Fruit fly (Drosophila melanogaster) whole organism, embryonic: ENCODE data around the gene CG34242.
A peak's percentile ranks its signal among the peaks of the same experiment; 100 is the strongest.

Source experiments
- ATbp ChIP-seq: fragments of 200-800 bp; sonication (Bioruptor generic); optimal IDR thresholded peaks from 2 replicates; lab custom pipeline; 2017; ENCODE audit warnings: missing biosample characterization, mild to moderate bottlenecking, missing genetic modification characterization, missing genetic modification reagents
- CG10209 ChIP-seq: fragments of 200-800 bp; sonication (Bioruptor generic); optimal IDR thresholded peaks from 3 replicates; lab custom pipeline; 2017; ENCODE audit warnings: missing biosample characterization, mild to moderate bottlenecking, missing genetic modification characterization, missing genetic modification reagents
- CG11398 ChIP-seq: fragments of 200-800 bp; sonication (Bioruptor generic); optimal IDR thresholded peaks from 2 replicates; lab custom pipeline; 2016; ENCODE audit warnings: missing biosample characterization, missing genetic modification characterization
- CG12299 ChIP-seq: fragments of 200-800 bp; sonication (Bioruptor generic); optimal IDR thresholded peaks from 2 replicates; lab custom pipeline; 2018; ENCODE audit warnings: missing biosample characterization, mild to moderate bottlenecking, missing genetic modification characterization
- CG12391 ChIP-seq: fragments of 200-800 bp; sonication (Bioruptor generic); optimal IDR thresholded peaks from 3 replicates; lab custom pipeline; 2018; ENCODE audit warnings: missing biosample characterization, mild to moderate bottlenecking, missing genetic modification characterization, moderate library complexity
- CG17568 ChIP-seq: fragments of 200-800 bp; sonication (Bioruptor generic); optimal IDR thresholded peaks from 2 replicates; lab custom pipeline; 2018; ENCODE audit warnings: missing biosample characterization, mild to moderate bottlenecking, missing genetic modification characterization, moderate library complexity
- CG1792 ChIP-seq: fragments of 200-800 bp; sonication (Bioruptor generic); optimal IDR thresholded peaks from 2 replicates; lab custom pipeline; 2016; ENCODE audit warnings: missing biosample characterization, missing genetic modification characterization
- CG33213 ChIP-seq: fragments of 200-800 bp; sonication (Bioruptor generic); optimal IDR thresholded peaks from 3 replicates; lab custom pipeline; 2016; ENCODE audit warnings: missing biosample characterization, missing genetic modification characterization
- CG4360 ChIP-seq: fragments of 200-800 bp; sonication (Bioruptor generic); IDR thresholded peaks from 2 replicates; pipeline ENCODE4 v1.3.6; 2022; ENCODE audit warnings: missing biosample characterization, missing genetic modification characterization
- CG43689 ChIP-seq: fragments of 200-800 bp; sonication (Bioruptor generic); IDR thresholded peaks from 2 replicates; pipeline ENCODE4 v1.3.6; 2022; ENCODE audit warnings: missing biosample characterization, missing genetic modification characterization
- CG4424 ChIP-seq: fragments of 200-800 bp; sonication (Bioruptor generic); optimal IDR thresholded peaks from 3 replicates; lab custom pipeline; 2016; ENCODE audit warnings: missing biosample characterization, missing genetic modification characterization
- CG7987 ChIP-seq: fragments of 200-800 bp; sonication (Bioruptor generic); optimal IDR thresholded peaks from 2 replicates; lab custom pipeline; 2018; ENCODE audit warnings: missing biosample characterization, mild to moderate bottlenecking, missing genetic modification characterization, moderate library complexity
- D19B ChIP-seq: fragments of 200-800 bp; sonication (Bioruptor generic); optimal IDR thresholded peaks from 2 replicates; lab custom pipeline; 2017; ENCODE audit warnings: missing biosample characterization, mild to moderate bottlenecking, missing genetic modification characterization
- Dp ChIP-seq: fragments of 200-800 bp; sonication (Bioruptor generic); optimal IDR thresholded peaks from 2 replicates; lab custom pipeline; 2018; ENCODE audit warnings: missing biosample characterization, mild to moderate bottlenecking, missing genetic modification characterization, moderate library complexity
- Fer1 ChIP-seq: fragments of 200-800 bp; sonication (Bioruptor generic); optimal IDR thresholded peaks from 2 replicates; lab custom pipeline; 2017; ENCODE audit warnings: missing biosample characterization, mild to moderate bottlenecking, missing genetic modification characterization
- H15 ChIP-seq: fragments of 200-800 bp; sonication (Bioruptor generic); IDR thresholded peaks from 3 replicates; pipeline ENCODE4 v1.3.6; 2022; ENCODE audit warnings: missing biosample characterization, missing genetic modification characterization
- HHEX ChIP-seq: fragments of 200-800 bp; sonication (Bioruptor generic); optimal IDR thresholded peaks from 3 replicates; lab custom pipeline; 2017; ENCODE audit warnings: missing biosample characterization, mild to moderate bottlenecking, missing genetic modification characterization, missing genetic modification reagents
- HLHmδ ChIP-seq: fragments of 200-800 bp; sonication (Bioruptor generic); optimal IDR thresholded peaks from 2 replicates; lab custom pipeline; 2018; ENCODE audit warnings: missing biosample characterization, mild to moderate bottlenecking, missing genetic modification characterization, moderate library complexity
- HmgD ChIP-seq: fragments of 200-800 bp; sonication (Bioruptor generic); optimal IDR thresholded peaks from 3 replicates; lab custom pipeline; 2016; ENCODE audit warnings: missing biosample characterization, missing genetic modification characterization
- Hr3 ChIP-seq: fragments of 200-800 bp; sonication (Bioruptor generic); optimal IDR thresholded peaks from 3 replicates; lab custom pipeline; 2016; ENCODE audit warnings: missing biosample characterization, missing genetic modification characterization
- Jarid2 ChIP-seq: fragments of 200-800 bp; sonication (Bioruptor generic); optimal IDR thresholded peaks from 3 replicates; lab custom pipeline; 2017; ENCODE audit warnings: mild to moderate bottlenecking, missing biosample characterization, missing genetic modification reagents, missing genetic modification characterization
- Kr ChIP-seq: fragments of 200-800 bp; sonication (Bioruptor generic); optimal IDR thresholded peaks from 2 replicates; lab custom pipeline; 2017; ENCODE audit warnings: missing biosample characterization, mild to moderate bottlenecking, missing genetic modification characterization
- Max ChIP-seq: fragments of 200-800 bp; sonication (Bioruptor generic); optimal IDR thresholded peaks from 2 replicates; lab custom pipeline; 2016; ENCODE audit warnings: missing biosample characterization, mild to moderate bottlenecking, missing genetic modification characterization
- Meics ChIP-seq: fragments of 200-800 bp; sonication (Bioruptor generic); optimal IDR thresholded peaks from 2 replicates; lab custom pipeline; 2017; ENCODE audit warnings: missing biosample characterization, mild to moderate bottlenecking, missing genetic modification characterization
- Oaz ChIP-seq: fragments of 200-800 bp; sonication (Bioruptor generic); IDR thresholded peaks from 2 replicates; pipeline ENCODE4 v1.3.6; 2022; ENCODE audit warnings: missing biosample characterization, missing genetic modification characterization
- PHDP ChIP-seq: fragments of 200-800 bp; sonication (Bioruptor generic); optimal IDR thresholded peaks from 3 replicates; lab custom pipeline; 2018; ENCODE audit warnings: missing biosample characterization, mild to moderate bottlenecking, missing genetic modification characterization, moderate library complexity
- Pdp1 ChIP-seq, 2 experiments: fragments of 200-800 bp; sonication (Bioruptor generic); optimal IDR thresholded peaks; 3 replicates each; lab custom pipeline; 2016; ENCODE audit warnings: missing biosample characterization in 2 of 2, missing genetic modification characterization in 2 of 2, mild to moderate bottlenecking in 1 of 2, moderate library complexity in 1 of 2
- Sin3A ChIP-seq: fragments of >200 bp; optimal IDR thresholded peaks from 2 replicates; lab custom pipeline; 2018
- Sry-β ChIP-seq: fragments of 200-800 bp; sonication (Bioruptor generic); optimal IDR thresholded peaks from 2 replicates; lab custom pipeline; 2018; ENCODE audit warnings: missing biosample characterization, mild to moderate bottlenecking, missing genetic modification characterization, moderate library complexity
- Trl ChIP-seq, 3 experiments: fragments of >200 bp in 2 of 3; fragments of 200-800 bp in 1 of 3; sonication (Bioruptor generic) in 1 of 3; optimal IDR thresholded peaks; 2 replicates in 1 of 3; 3 replicates in 2 of 3; lab custom pipeline; 2016 to 2017; ENCODE audit warnings: missing biosample characterization in 1 of 3, missing genetic modification characterization in 1 of 3
- abd-A ChIP-seq: fragments of 200-800 bp; sonication (Bioruptor generic); optimal IDR thresholded peaks from 3 replicates; lab custom pipeline; 2019; ENCODE audit warnings: missing biosample characterization, mild to moderate bottlenecking, missing genetic modification characterization, moderate library complexity
- ara ChIP-seq: fragments of 200-800 bp; sonication (Bioruptor generic); IDR thresholded peaks from 2 replicates; pipeline ENCODE4 v1.3.6; 2022; ENCODE audit warnings: missing biosample characterization, missing genetic modification characterization
- ase ChIP-seq: fragments of 200-800 bp; sonication (Bioruptor generic); IDR thresholded peaks from 3 replicates; pipeline ENCODE4 v1.3.6; 2022; ENCODE audit warnings: missing biosample characterization, missing genetic modification characterization
- cad ChIP-seq: fragments of >200 bp; optimal IDR thresholded peaks from 2 replicates; lab custom pipeline; 2017; ENCODE audit warnings: missing biosample characterization, missing genetic modification characterization
- cg ChIP-seq: fragments of 200-800 bp; sonication (Bioruptor generic); optimal IDR thresholded peaks from 3 replicates; lab custom pipeline; 2019; ENCODE audit warnings: missing biosample characterization, mild to moderate bottlenecking, missing genetic modification characterization, moderate library complexity
- chinmo ChIP-seq: fragments of 200-800 bp; sonication (Bioruptor generic); IDR thresholded peaks from 4 replicates; pipeline ENCODE4 v1.3.6; 2022; ENCODE audit warnings: missing biosample characterization, missing genetic modification characterization; ENCODE audit not compliant: partially characterized antibody
- crol ChIP-seq: fragments of 200-800 bp; sonication (Bioruptor generic); IDR thresholded peaks from 2 replicates; pipeline ENCODE4 v1.3.6; 2022; ENCODE audit warnings: missing biosample characterization, missing genetic modification characterization
- dpn ChIP-seq, 2 experiments: fragments of 200-800 bp; sonication (Bioruptor generic); optimal IDR thresholded peaks; 3 replicates each; lab custom pipeline; 2016; ENCODE audit warnings: missing biosample characterization in 2 of 2, missing genetic modification characterization in 2 of 2
- ewg ChIP-seq: fragments of 200-800 bp; sonication (Bioruptor generic); optimal IDR thresholded peaks from 3 replicates; lab custom pipeline; 2017; ENCODE audit warnings: mild to moderate bottlenecking, missing biosample characterization, missing genetic modification reagents, missing genetic modification characterization
- fd96Cb ChIP-seq: fragments of 200-800 bp; sonication (Bioruptor generic); optimal IDR thresholded peaks from 2 replicates; lab custom pipeline; 2018; ENCODE audit warnings: missing biosample characterization, mild to moderate bottlenecking, missing genetic modification characterization, moderate library complexity
- jigr1 ChIP-seq: fragments of 200-800 bp; sonication (Bioruptor generic); IDR thresholded peaks from 3 replicates; pipeline ENCODE4 v1.3.6; 2022; ENCODE audit warnings: missing biosample characterization, missing genetic modification characterization
- jing ChIP-seq: fragments of 200-800 bp; sonication (Bioruptor generic); optimal IDR thresholded peaks from 2 replicates; lab custom pipeline; 2018; ENCODE audit warnings: missing biosample characterization, mild to moderate bottlenecking, missing genetic modification characterization
- lmd ChIP-seq: fragments of 200-800 bp; sonication (Bioruptor generic); IDR thresholded peaks from 2 replicates; pipeline ENCODE4 v1.3.6; 2022; ENCODE audit warnings: missing biosample characterization, missing genetic modification characterization
- nom ChIP-seq: fragments of 200-800 bp; sonication (Bioruptor generic); optimal IDR thresholded peaks from 2 replicates; lab custom pipeline; 2017; ENCODE audit warnings: missing biosample characterization, missing genetic modification characterization, mild to moderate bottlenecking, moderate library complexity, missing genetic modification reagents
- oc ChIP-seq: fragments of 200-800 bp; sonication (Bioruptor generic); optimal IDR thresholded peaks from 2 replicates; lab custom pipeline; 2018; ENCODE audit warnings: missing biosample characterization, mild to moderate bottlenecking, missing genetic modification characterization, moderate library complexity
- sd ChIP-seq: fragments of 200-800 bp; sonication (Bioruptor generic); optimal IDR thresholded peaks from 3 replicates; lab custom pipeline; 2018; ENCODE audit warnings: missing biosample characterization, mild to moderate bottlenecking, missing genetic modification characterization, moderate library complexity
- so ChIP-seq: fragments of 200-800 bp; sonication (Bioruptor generic); IDR thresholded peaks from 3 replicates; pipeline ENCODE4 v1.3.6; 2022; ENCODE audit warnings: missing biosample characterization, missing genetic modification characterization
- tap ChIP-seq: fragments of 200-800 bp; optimal IDR thresholded peaks from 3 replicates; lab custom pipeline; 2019; ENCODE audit warnings: missing biosample characterization, mild to moderate bottlenecking, missing genetic modification characterization, moderate library complexity
- trem ChIP-seq: fragments of 200-800 bp; optimal IDR thresholded peaks from 3 replicates; lab custom pipeline; 2019; ENCODE audit warnings: missing biosample characterization, mild to moderate bottlenecking, missing genetic modification characterization, moderate library complexity
- unc-4 ChIP-seq: fragments of 200-800 bp; sonication (Bioruptor generic); IDR thresholded peaks from 2 replicates; pipeline ENCODE4 v1.3.6; 2022; ENCODE audit warnings: missing biosample characterization, missing genetic modification characterization; ENCODE audit not compliant: partially characterized antibody
- zf30C ChIP-seq: fragments of 200-800 bp; sonication (Bioruptor generic); optimal IDR thresholded peaks from 3 replicates; lab custom pipeline; 2018; ENCODE audit warnings: missing biosample characterization, mild to moderate bottlenecking, missing genetic modification characterization

Gene CG34242

DNA sequence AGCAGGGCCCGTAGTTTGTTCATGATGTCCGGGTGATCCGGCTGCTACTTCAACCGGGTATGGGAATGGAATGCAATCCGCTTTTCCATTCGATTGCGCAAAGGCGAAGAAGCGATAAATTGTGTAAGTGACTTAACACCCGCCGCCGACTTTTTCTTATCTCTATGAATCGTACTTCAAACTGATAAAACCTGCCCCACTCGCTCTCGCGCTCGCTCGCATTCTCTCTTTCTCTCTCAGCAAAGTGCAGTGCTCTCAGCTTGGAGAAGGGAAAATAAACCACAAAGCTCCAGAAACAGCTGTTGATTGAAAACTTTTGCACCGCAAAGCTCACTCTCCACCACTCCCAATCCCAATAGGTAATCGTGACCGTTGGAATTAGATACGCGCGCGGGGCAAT, 43.8 kb upstream of the CG34242 start (continued):
- TF ChIP-seq trem (tag; lab: Kevin White, UChicago) (no peak), CG11398 (GFP tag; lab: Kevin White, UChicago) (no peak), crol (GFP tag; lab: Robert Waterston, UW) (no peak), Max (GFP tag; lab: Kevin White, UChicago) (no peak), PHDP (tag; lab: Kevin White, UChicago) (no peak), Pdp1 (GFP tag; optimal IDR thresholded peaks at IDR 0.05; lab: Kevin White, UChicago) (peak in 1 of 2 experiments; percentile 97), CG12299 (tag; lab: Kevin White, UChicago) (no peak), ewg (GFP tag; lab: Kevin White, UChicago) (no peak), dpn (GFP tag; optimal IDR thresholded peaks at IDR 0.05; lab: Kevin White, UChicago) (no peak), jing (GFP tag; lab: Kevin White, UChicago) (no peak), oc (tag; lab: Kevin White, UChicago) (no peak), Oaz (GFP tag; lab: Robert Waterston, UW) (no peak), nom (GFP tag; lab: Kevin White, UChicago) (peak; percentile 43), ATbp (no peak), HHEX (GFP tag; lab: Kevin White, UChicago) (no peak), CG4424 (GFP tag; lab: Kevin White, UChicago) (no peak), Sry-β (GFP tag; lab: Kevin White, UChicago) (no peak), Fer1 (GFP tag; lab: Kevin White, UChicago) (no peak), Jarid2 (GFP tag; lab: Kevin White, UChicago) (no peak), ase (no peak), jigr1 (GFP tag; lab: Robert Waterston, UW) (no peak), CG7987 (GFP tag; lab: Kevin White, UChicago) (no peak), CG33213 (no peak), fd96Cb (tag; lab: Kevin White, UChicago) (no peak), sd (tag; lab: Kevin White, UChicago) (peak; percentile 77), CG17568 (no peak), chinmo (GFP tag; lab: Robert Waterston, UW) (peak; percentile 79; the same call in 3 of the 4 replicates), HmgD (GFP tag; lab: Kevin White, UChicago) (no peak), tap (tag; lab: Kevin White, UChicago) (no peak), lmd (GFP tag; lab: Robert Waterston, UW) (no peak), CG1792 (GFP tag; lab: Kevin White, UChicago) (no peak), H15 (GFP tag; lab: Robert Waterston, UW) (no peak), abd-A (tag; lab: Kevin White, UChicago) (no peak), CG4360 (no peak), Hr3 (GFP tag; lab: Kevin White, UChicago) (no peak), zf30C (GFP tag; lab: Kevin White, UChicago) (no peak), Meics (no peak), CG43689 (no peak), D19B (GFP tag; lab: Kevin White, UChicago) (no peak), Sin3A (no peak), unc-4 (GFP tag; lab: Robert Waterston, UW) (no peak), Dp (GFP tag; lab: Kevin White, UChicago) (no peak), CG10209 (GFP tag; lab: Kevin White, UChicago) (no peak), cg (no peak), Trl (optimal IDR thresholded peaks at IDR 0.05; lab: Kevin White, UChicago) (peak; percentile 91 to 92), Trl (GFP tag; optimal IDR thresholded peaks at IDR 0.05; lab: Kevin White, UChicago) (no peak), cad (GFP tag; lab: Kevin White, UChicago) (no peak), so (0 out of 3 replicates have a peak, but pooled peaks have one; percentile 24), Kr (GFP tag; lab: Kevin White, UChicago) (no peak), CG12391 (tag; lab: Kevin White, UChicago) (no peak), ara (GFP tag; lab: Robert Waterston, UW) (no peak), HLHmδ (GFP tag; lab: Kevin White, UChicago) (no peak)
